Worm (Caenorhabditis elegans) whole organism, mixed stage, embryonic: ENCODE data around the gene C39B5.5.

Source experiments
- M03D4.4 ChIP-seq: sonication (generic microtip); optimal IDR thresholded peaks from 2 replicates; lab custom pipeline; 2017; ENCODE audit warnings: mild to moderate bottlenecking, missing genetic modification characterization, missing compliant biosample characterization
- bed-3 ChIP-seq: fragments of 200-800 bp; sonication (Bioruptor generic); optimal IDR thresholded peaks from 3 replicates; lab custom pipeline; 2018; ENCODE audit warnings: mild to moderate bottlenecking, missing genetic modification characterization, moderate library complexity, missing compliant biosample characterization
- blmp-1 ChIP-seq: fragments of 150-350 bp; optimal IDR thresholded peaks from 2 replicates; lab custom pipeline; 2014; ENCODE audit warnings: missing biosample characterization, missing genetic modification characterization
- ceh-39 ChIP-seq: fragments of 150-350 bp; optimal IDR thresholded peaks from 2 replicates; lab custom pipeline; 2014; ENCODE audit warnings: missing biosample characterization, missing genetic modification characterization
- ceh-43 ChIP-seq: fragments of 200-800 bp; sonication (Bioruptor generic); optimal IDR thresholded peaks from 2 replicates; lab custom pipeline; 2018; ENCODE audit warnings: mild to moderate bottlenecking, missing genetic modification characterization, moderate library complexity, missing compliant biosample characterization
- ceh-83 ChIP-seq: fragments of 200-800 bp; sonication (Bioruptor generic); optimal IDR thresholded peaks from 2 replicates; lab custom pipeline; 2018; ENCODE audit warnings: mild to moderate bottlenecking, missing genetic modification characterization, missing compliant biosample characterization
- ces-1 ChIP-seq: fragments of 150-350 bp; optimal IDR thresholded peaks from 2 replicates; lab custom pipeline; 2014; ENCODE audit warnings: missing biosample characterization, missing genetic modification reagents, missing genetic modification characterization
- cnd-1 ChIP-seq: fragments of 200-800 bp; sonication (Bioruptor generic); optimal IDR thresholded peaks from 2 replicates; lab custom pipeline; 2018; ENCODE audit warnings: mild to moderate bottlenecking, missing genetic modification characterization, missing compliant biosample characterization
- drap-1 ChIP-seq: fragments of 200-800 bp; sonication (Bioruptor generic); optimal IDR thresholded peaks from 3 replicates; lab custom pipeline; 2018; ENCODE audit warnings: mild to moderate bottlenecking, missing genetic modification characterization, missing compliant biosample characterization
- elt-1 ChIP-seq: sonication (generic microtip); optimal IDR thresholded peaks from 2 replicates; lab custom pipeline; 2017; ENCODE audit warnings: missing genetic modification characterization, mild to moderate bottlenecking, missing compliant biosample characterization, antibody characterized with exemption, moderate library complexity, borderline replicate concordance; ENCODE audit not compliant: insufficient read depth
- elt-3 ChIP-seq: fragments of 150-350 bp; optimal IDR thresholded peaks from 2 replicates; lab custom pipeline; 2014; ENCODE audit warnings: missing biosample characterization, missing genetic modification characterization
- flh-1 ChIP-seq: fragments of 200-800 bp; sonication (Bioruptor generic); optimal IDR thresholded peaks from 2 replicates; lab custom pipeline; 2018; ENCODE audit warnings: mild to moderate bottlenecking, missing genetic modification characterization, moderate library complexity, missing compliant biosample characterization
- ham-2 ChIP-seq: fragments of 200-800 bp; sonication (Bioruptor generic); optimal IDR thresholded peaks from 2 replicates; lab custom pipeline; 2018; ENCODE audit warnings: mild to moderate bottlenecking, missing genetic modification characterization, missing compliant biosample characterization
- hlh-1 ChIP-seq: fragments of 150-350 bp; optimal IDR thresholded peaks from 2 replicates; lab custom pipeline; 2014; ENCODE audit warnings: missing biosample characterization, missing genetic modification reagents, missing genetic modification characterization
- lin-13 ChIP-seq: fragments of 150-350 bp; optimal IDR thresholded peaks from 2 replicates; lab custom pipeline; 2014; ENCODE audit warnings: missing biosample characterization, missing genetic modification characterization
- lin-32 ChIP-seq: fragments of 200-800 bp; sonication (Bioruptor generic); optimal IDR thresholded peaks from 2 replicates; lab custom pipeline; 2018; ENCODE audit warnings: mild to moderate bottlenecking, missing genetic modification characterization, missing compliant biosample characterization
- lsy-2 ChIP-seq: fragments of 150-350 bp; optimal IDR thresholded peaks from 2 replicates; lab custom pipeline; 2014; ENCODE audit warnings: missing biosample characterization, missing genetic modification characterization
- mab-5 ChIP-seq: fragments of 150-350 bp; optimal IDR thresholded peaks from 2 replicates; lab custom pipeline; 2014; ENCODE audit warnings: missing biosample characterization, missing genetic modification characterization
- mep-1 ChIP-seq: fragments of 150-350 bp; optimal IDR thresholded peaks from 2 replicates; lab custom pipeline; 2017; ENCODE audit warnings: missing biosample characterization, missing genetic modification reagents, missing genetic modification characterization, inconsistent platforms
- mls-2 ChIP-seq: sonication (generic microtip); optimal IDR thresholded peaks from 2 replicates; lab custom pipeline; 2016; ENCODE audit warnings: mild to moderate bottlenecking, missing genetic modification characterization, moderate library complexity, missing compliant biosample characterization
- nhr-12 ChIP-seq: fragments of 150-350 bp; optimal IDR thresholded peaks from 2 replicates; lab custom pipeline; 2014; ENCODE audit warnings: missing biosample characterization, missing genetic modification characterization
- nhr-237 ChIP-seq: fragments of 150-350 bp; optimal IDR thresholded peaks from 2 replicates; lab custom pipeline; 2014; ENCODE audit warnings: missing biosample characterization, missing genetic modification characterization
- nhr-28 ChIP-seq: fragments of 150-350 bp; optimal IDR thresholded peaks from 2 replicates; lab custom pipeline; 2014; ENCODE audit warnings: missing biosample characterization, missing genetic modification characterization
- nhr-76 ChIP-seq: sonication (generic microtip); optimal IDR thresholded peaks from 2 replicates; lab custom pipeline; 2017; ENCODE audit warnings: missing biosample characterization, missing genetic modification characterization
- pha-4 ChIP-seq: fragments of 150-350 bp; optimal IDR thresholded peaks from 2 replicates; lab custom pipeline; 2018; ENCODE audit warnings: missing biosample characterization, missing genetic modification reagents, missing genetic modification characterization
- sem-2 ChIP-seq: fragments of 200-800 bp; sonication (Bioruptor generic); optimal IDR thresholded peaks from 2 replicates; lab custom pipeline; 2018; ENCODE audit warnings: mild to moderate bottlenecking, missing genetic modification characterization, missing compliant biosample characterization
- snpc-4 ChIP-seq: fragments of 150-350 bp; optimal IDR thresholded peaks from 2 replicates; lab custom pipeline; 2014; ENCODE audit warnings: missing biosample characterization, missing genetic modification characterization
- tbx-8 ChIP-seq: fragments of 200-800 bp; sonication (Bioruptor generic); optimal IDR thresholded peaks from 2 replicates; lab custom pipeline; 2018; ENCODE audit warnings: mild to moderate bottlenecking, missing genetic modification characterization, moderate library complexity, missing compliant biosample characterization
- unc-120 ChIP-seq: sonication (generic microtip); optimal IDR thresholded peaks from 2 replicates; lab custom pipeline; 2017; ENCODE audit warnings: missing genetic modification characterization, missing compliant biosample characterization; ENCODE audit not compliant: poor library complexity, severe bottlenecking
- unc-39 ChIP-seq: fragments of 150-350 bp; optimal IDR thresholded peaks from 2 replicates; lab custom pipeline; 2014; ENCODE audit warnings: missing biosample characterization, missing genetic modification characterization
- unc-62 ChIP-seq: fragments of 150-350 bp; optimal IDR thresholded peaks from 2 replicates; lab custom pipeline; 2014; ENCODE audit warnings: missing biosample characterization, missing genetic modification reagents, missing genetic modification characterization
- zip-8 ChIP-seq: fragments of 150-350 bp; optimal IDR thresholded peaks from 2 replicates; lab custom pipeline; 2014; ENCODE audit warnings: missing biosample characterization, missing genetic modification characterization
- ztf-11 ChIP-seq: fragments of 150-350 bp; optimal IDR thresholded peaks from 2 replicates; lab custom pipeline; 2014; ENCODE audit warnings: missing biosample characterization, missing genetic modification characterization

C39B5.5 gene

DNA sequence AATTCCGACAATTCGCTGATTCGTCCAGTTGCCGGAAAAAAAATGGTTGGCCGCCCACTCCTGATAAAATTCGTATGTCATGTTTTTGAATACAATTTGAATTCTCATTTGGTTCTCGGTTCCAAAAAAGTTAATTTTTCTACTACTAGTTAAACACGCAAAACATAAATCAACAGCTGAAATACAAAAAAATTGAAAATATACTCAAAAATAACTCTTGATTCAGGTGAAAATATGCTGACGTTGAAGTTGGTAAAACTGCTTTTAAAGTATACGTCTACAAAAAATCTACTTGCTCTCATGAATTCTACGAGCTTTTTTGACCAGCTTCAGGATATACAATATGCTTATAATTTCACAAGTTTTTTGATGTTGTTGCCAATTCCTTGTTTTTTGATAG, 32.5 kb downstream of the C39B5.5 start, which contains the start of gene srz-56:
Gene srz-56, plus strand, starts transcription at position 301 of the 400 bp plus-strand sequence.
- no peak for TF ChIP-seq pha-4 (tag; lab: Kevin White, UChicago)
- TF ChIP-seq elt-3 (tag; lab: Kevin White, UChicago) = no peak
- no peak for TF ChIP-seq M03D4.4
- TF ChIP-seq elt-1 (tag; lab: Kevin White, UChicago) = no peak
- TF ChIP-seq ztf-11 (tag; lab: Kevin White, UChicago) = no peak
- TF ChIP-seq sem-2 (GFP tag; lab: Kevin White, UChicago) = no peak
- TF ChIP-seq bed-3 (GFP tag; lab: Kevin White, UChicago) = no peak
- no peak for TF ChIP-seq mab-5 (tag; lab: Kevin White, UChicago)
- no peak for TF ChIP-seq unc-120 (tag; lab: Kevin White, UChicago)
- no peak for TF ChIP-seq lin-32 (GFP tag; lab: Kevin White, UChicago)
- TF ChIP-seq snpc-4 (tag; lab: Kevin White, UChicago) = no peak
- TF ChIP-seq lsy-2 (tag; lab: Kevin White, UChicago) = no peak
- no peak for TF ChIP-seq ceh-83
- TF ChIP-seq lin-13 = no peak
- TF ChIP-seq tbx-8 (GFP tag; lab: Kevin White, UChicago) = no peak
- no peak for TF ChIP-seq drap-1 (GFP tag; lab: Kevin White, UChicago)
- no peak for TF ChIP-seq nhr-28 (tag; lab: Kevin White, UChicago)
- no peak for TF ChIP-seq blmp-1

DNA sequence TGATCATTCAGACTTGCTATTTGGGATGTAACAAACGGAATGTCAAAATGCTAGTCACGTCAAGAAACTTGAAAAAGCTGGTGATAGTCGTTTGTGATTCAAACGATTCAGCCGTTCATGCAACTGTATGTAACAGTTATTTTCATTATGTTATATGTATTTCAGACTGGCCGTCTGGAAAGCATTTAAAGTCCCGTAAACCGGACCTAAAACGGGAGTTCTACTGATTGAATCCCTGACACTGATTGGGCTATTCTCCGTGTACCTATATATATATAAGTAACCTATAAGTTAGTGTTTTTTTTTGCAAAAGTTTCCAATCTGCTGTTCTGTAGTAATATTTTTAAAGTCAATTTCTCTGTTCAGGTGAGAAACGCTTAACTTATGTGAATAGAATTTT, 35.7 kb downstream of the C39B5.5 start:
- TF ChIP-seq ceh-43 (no peak), lsy-2 (tag; lab: Kevin White, UChicago) (no peak), hlh-1 (no peak), ham-2 (GFP tag; lab: Kevin White, UChicago) (no peak), M03D4.4 (no peak), blmp-1 (no peak), nhr-28 (tag; lab: Kevin White, UChicago) (no peak), mab-5 (tag; lab: Kevin White, UChicago) (no peak), ceh-39 (tag; lab: Kevin White, UChicago) (no peak), nhr-76 (no peak), elt-1 (tag; lab: Kevin White, UChicago) (no peak), sem-2 (GFP tag; lab: Kevin White, UChicago) (no peak), snpc-4 (tag; lab: Kevin White, UChicago) (no peak), unc-62 (GFP tag; lab: Kevin White, UChicago) (no peak), mep-1 (tag; lab: Kevin White, UChicago) (no peak), nhr-237 (tag; lab: Kevin White, UChicago) (no peak), ceh-83 (no peak), unc-120 (tag; lab: Kevin White, UChicago) (no peak), mls-2 (no peak)

DNA sequence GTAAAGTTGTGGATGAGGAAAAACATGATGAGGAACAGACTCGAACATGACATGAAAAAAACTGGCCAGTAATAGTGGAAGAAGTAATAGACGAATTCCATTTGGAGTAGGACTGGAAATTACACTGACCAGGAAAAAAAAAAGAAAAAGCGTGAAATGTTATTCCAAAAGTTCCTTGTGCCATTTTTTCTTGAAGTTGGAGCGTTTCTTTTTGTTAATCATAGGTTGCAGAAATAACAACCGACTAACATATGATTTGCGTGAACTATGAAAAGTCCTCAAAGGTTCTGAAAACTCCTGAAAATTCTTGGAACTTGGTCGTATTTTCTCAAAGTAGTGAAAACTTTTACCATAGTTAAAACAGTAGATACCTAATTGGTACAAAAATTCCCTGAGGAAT, 37.8 kb downstream of the C39B5.5 start, which contains the start of gene srd-67:
Gene srd-67, minus strand, starts transcription at position 101 of the 400 bp plus-strand sequence.
- no peak for TF ChIP-seq cnd-1 (tag; lab: Kevin White, UChicago)
- no peak for TF ChIP-seq ces-1 (GFP tag; lab: Kevin White, UChicago)
- no peak for TF ChIP-seq flh-1
- TF ChIP-seq M03D4.4 = no peak
- no peak for TF ChIP-seq mls-2
- no peak for TF ChIP-seq unc-62 (GFP tag; lab: Kevin White, UChicago)
- TF ChIP-seq elt-3 (tag; lab: Kevin White, UChicago) = no peak
- TF ChIP-seq hlh-1 = no peak
- TF ChIP-seq ceh-83 = no peak
- no peak for TF ChIP-seq unc-39
- no peak for TF ChIP-seq nhr-12 (tag; lab: Kevin White, UChicago)
- no peak for TF ChIP-seq unc-120 (tag; lab: Kevin White, UChicago)
- no peak for TF ChIP-seq blmp-1
- TF ChIP-seq zip-8 (tag; lab: Kevin White, UChicago) = no peak
- no peak for TF ChIP-seq mep-1 (tag; lab: Kevin White, UChicago)

DNA sequence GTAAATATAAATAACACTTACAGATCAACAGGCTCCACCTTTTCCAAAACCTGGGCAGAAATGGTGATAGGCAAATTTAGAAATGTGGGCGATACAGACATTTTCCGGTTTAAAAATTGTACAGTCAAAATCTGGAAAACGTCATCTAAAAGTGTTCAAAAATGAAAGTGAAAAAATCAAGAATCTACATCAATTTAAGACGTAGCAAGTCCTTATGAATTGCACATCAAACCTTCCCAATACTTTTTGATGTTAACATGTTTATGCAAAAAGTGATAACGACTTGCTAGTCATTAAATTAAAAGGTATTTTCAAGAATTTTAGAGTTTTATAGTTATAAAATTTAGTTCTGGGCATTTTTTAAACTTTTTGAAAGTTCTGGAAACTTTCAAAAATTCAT, 43.4 kb downstream of the C39B5.5 start, which contains the start of gene fbxa-7:
Gene fbxa-7, minus strand, starts transcription at position 101 of the 400 bp plus-strand sequence.
- TF ChIP-seq M03D4.4 (no peak), blmp-1 (no peak), drap-1 (GFP tag; lab: Kevin White, UChicago) (no peak), nhr-237 (tag; lab: Kevin White, UChicago) (no peak), ham-2 (GFP tag; lab: Kevin White, UChicago) (no peak), elt-1 (tag; lab: Kevin White, UChicago) (no peak), mep-1 (tag; lab: Kevin White, UChicago) (no peak), hlh-1 (no peak), ces-1 (GFP tag; lab: Kevin White, UChicago) (no peak), unc-39 (no peak)
